Fruit fly (Drosophila melanogaster) Kc167 (cell line): ENCODE measurements around the gene fd3F.

ENCODE experiments used
- Myc ChIP-seq: fragments of >200 bp; optimal IDR thresholded peaks from 2 replicates; lab custom pipeline; 2017; ENCODE audit warnings: missing external identifiers
- Sin3A ChIP-seq: fragments of >200 bp; optimal IDR thresholded peaks from 2 replicates; lab custom pipeline; 2018; ENCODE audit warnings: missing external identifiers
- h ChIP-seq: fragments of >200 bp; optimal IDR thresholded peaks from 3 replicates; lab custom pipeline; 2018; ENCODE audit warnings: missing external identifiers
- insv ChIP-seq: fragments of >200 bp; optimal IDR thresholded peaks from 3 replicates; lab custom pipeline; 2018; ENCODE audit warnings: missing external identifiers
- psq ChIP-seq: fragments of >200 bp; optimal IDR thresholded peaks from 2 replicates; lab custom pipeline; 2017; ENCODE audit warnings: missing external identifiers
- ttk ChIP-seq: sonication (Bioruptor generic); optimal IDR thresholded peaks from 2 replicates; lab custom pipeline; 2017; ENCODE audit warnings: missing external identifiers

dm6 chrX:3819470-3819869, 17.4 kb downstream of the fd3F start:
- TF ChIP-seq insv (lab: Kevin White, UChicago) (no peak), Myc (no peak), h (lab: Kevin White, UChicago) (no peak), psq (lab: Kevin White, UChicago) (no peak), ttk (lab: Kevin White, UChicago) (no peak), Sin3A (lab: Kevin White, UChicago) (no peak)
